Worm (Caenorhabditis elegans) whole organism, L4/young adult: ENCODE measurements around the gene attf-4.

ENCODE experiments used
- W03F9.2 ChIP-seq: fragments of 150-350 bp; optimal IDR thresholded peaks from 2 replicates; lab custom pipeline; 2014; ENCODE audit warnings: missing biosample characterization, missing genetic modification characterization
- him-1 ChIP-seq: sonication (generic microtip); optimal IDR thresholded peaks from 2 replicates; lab custom pipeline; 2016; ENCODE audit warnings: missing genotype, missing genetic modification reagents, missing genetic modification characterization, missing compliant biosample characterization

ce11 chrIII:6056770-6057169 is 23.6 kb upstream of the attf-4 start, which contains the start of gene clc-10:
- TF ChIP-seq W03F9.2 (tag; lab: Kevin White, UChicago) (no peak), him-1 (no peak)
